Fruit fly (Drosophila melanogaster): Measurements from ENCODE around the gene CG4815.

CG4815 gene

DNA sequence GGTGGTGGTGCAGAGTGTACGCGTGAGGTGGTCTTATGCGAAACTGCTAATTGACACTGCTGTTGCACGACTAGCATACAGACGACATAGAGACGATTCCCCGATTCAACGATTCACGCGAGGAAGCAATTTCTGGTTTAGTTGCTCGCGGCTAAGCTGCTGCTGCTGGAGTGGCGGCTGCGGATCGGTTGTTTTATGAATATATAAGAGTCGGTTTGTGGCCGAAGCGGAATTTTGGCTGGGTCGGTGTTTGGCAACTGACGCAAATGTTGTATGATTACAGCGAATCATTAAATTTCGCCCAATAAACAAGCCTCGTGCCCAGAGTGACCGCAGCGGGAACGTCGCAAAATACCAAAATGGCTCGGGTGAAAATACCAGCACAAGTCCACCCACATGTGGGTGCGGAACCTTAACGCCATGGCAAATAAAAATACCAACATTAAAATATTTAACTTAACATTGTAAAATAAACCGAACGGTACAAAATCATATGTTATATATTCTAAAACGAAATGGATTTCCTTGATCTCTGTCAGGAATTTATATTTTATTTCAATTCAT, 42.8 kb downstream of the CG4815 start, which contains the start of gene mfrn (continued):
- TF ChIP-seq az2 (GFP tag; optimal IDR thresholded peaks at IDR 0.05): no peak
- TF ChIP-seq Hmr (GFP tag; optimal IDR thresholded peaks at IDR 0.05): no peak
- TF ChIP-seq CG34224 (GFP tag; IDR thresholded peaks at IDR 0.05; ENCODE audit: partially characterized antibody): peak; percentile 29; the same call in 1 of the 3 replicates
- no peak for TF ChIP-seq stc (GFP tag; IDR thresholded peaks at IDR 0.05)
- no peak for TF ChIP-seq CG5180 (GFP tag; optimal IDR thresholded peaks at IDR 0.05)
- TF ChIP-seq gcm (GFP tag; optimal IDR thresholded peaks at IDR 0.05): no peak
- no peak for TF ChIP-seq mam (GFP tag; optimal IDR thresholded peaks at IDR 0.05)
- no peak for TF ChIP-seq Chrac-16 (GFP tag; optimal IDR thresholded peaks at IDR 0.05)
- no peak for TF ChIP-seq Abd-B (GFP tag; optimal IDR thresholded peaks at IDR 0.05)
- TF ChIP-seq scrt (GFP tag; optimal IDR thresholded peaks at IDR 0.05): no peak
- no peak for TF ChIP-seq ssp (GFP tag; IDR thresholded peaks at IDR 0.05)
- TF ChIP-seq CG2202 (tag; optimal IDR thresholded peaks at IDR 0.05): no peak
- no peak for TF ChIP-seq usp (GFP tag; optimal IDR thresholded peaks at IDR 0.05)
- TF ChIP-seq Ptx1 (GFP tag; IDR thresholded peaks at IDR 0.05): no peak
- no peak for TF ChIP-seq nau (GFP tag; optimal IDR thresholded peaks at IDR 0.05)
- TF ChIP-seq CG6654 (GFP tag; optimal IDR thresholded peaks at IDR 0.05): no peak
- TF ChIP-seq CG16815 (GFP tag; optimal IDR thresholded peaks at IDR 0.05): no peak
- TF ChIP-seq bigmax (GFP tag; optimal IDR thresholded peaks at IDR 0.05): no peak
- TF ChIP-seq CG6254 (GFP tag; optimal IDR thresholded peaks at IDR 0.05): no peak
- peak; percentile 19; the same call in 1 of the 2 replicates for TF ChIP-seq inv (GFP tag; IDR thresholded peaks at IDR 0.05; ENCODE audit: partially characterized antibody)
- TF ChIP-seq CG4617 (GFP tag; optimal IDR thresholded peaks at IDR 0.05; ENCODE audit: borderline replicate concordance): peak; percentile 46
- no peak for TF ChIP-seq E2f2 (GFP tag; IDR thresholded peaks at IDR 0.05)
- no peak for TF ChIP-seq CG9727 (GFP tag; optimal IDR thresholded peaks at IDR 0.05)
- TF ChIP-seq h (optimal IDR thresholded peaks at IDR 0.05): no peak

dm6 chr3R:27946555-27947204, 43.9 kb downstream of the CG4815 start:
- TF ChIP-seq CG9876 (GFP tag; optimal IDR thresholded peaks at IDR 0.05): no peak
- TF ChIP-seq ATbp (GFP tag; optimal IDR thresholded peaks at IDR 0.05): peak; percentile 71
- TF ChIP-seq Rx (GFP tag; IDR thresholded peaks at IDR 0.05): no peak
- TF ChIP-seq Dp (GFP tag; optimal IDR thresholded peaks at IDR 0.05): no peak
- TF ChIP-seq maf-S (GFP tag; optimal IDR thresholded peaks at IDR 0.05): no peak
- TF ChIP-seq GATAe (GFP tag; conservative IDR thresholded peaks at IDR 0.05): peak; percentile 71
- TF ChIP-seq nom (GFP tag; optimal IDR thresholded peaks at IDR 0.05): no peak
- TF ChIP-seq CG13424 (tag; optimal IDR thresholded peaks at IDR 0.05): peak; percentile 2
- no peak for TF ChIP-seq CG11696 (GFP tag; IDR thresholded peaks at IDR 0.05)
- no peak for TF ChIP-seq HmgZ (tag; optimal IDR thresholded peaks at IDR 0.05)
- TF ChIP-seq Med (GFP tag): peak; percentile 36
- TF ChIP-seq pzg (GFP tag; optimal IDR thresholded peaks at IDR 0.05): no peak
- no peak for TF ChIP-seq rib (GFP tag; IDR thresholded peaks at IDR 0.05)
- TF ChIP-seq CG10274 (GFP tag; optimal IDR thresholded peaks at IDR 0.05): no peak
- no peak for TF ChIP-seq HmgD (GFP tag; optimal IDR thresholded peaks at IDR 0.05)
- no peak for TF ChIP-seq bowl (GFP tag; IDR thresholded peaks at IDR 0.05)
- 0 out of 2 replicates have a peak, but pooled peaks have one; percentile 11 for TF ChIP-seq HLH3B (GFP tag; IDR thresholded peaks at IDR 0.05)
- no peak for TF ChIP-seq CG6683 (GFP tag; optimal IDR thresholded peaks at IDR 0.05)
- TF ChIP-seq twi (tag; optimal IDR thresholded peaks at IDR 0.05): peak; percentile 87
- TF ChIP-seq Bteb2 (GFP tag; optimal IDR thresholded peaks at IDR 0.05): no peak
- TF ChIP-seq CG10267 (tag; optimal IDR thresholded peaks at IDR 0.05): no peak
- TF ChIP-seq CG1647 (GFP tag; optimal IDR thresholded peaks at IDR 0.05): no peak
- peak; percentile 57 for TF ChIP-seq wek (GFP tag; optimal IDR thresholded peaks at IDR 0.05)
- TF ChIP-seq H2.0 (GFP tag; IDR thresholded peaks at IDR 0.05): no peak
- TF ChIP-seq CG8944 (GFP tag; optimal IDR thresholded peaks at IDR 0.05): no peak
- no peak for TF ChIP-seq shn (GFP tag; optimal IDR thresholded peaks at IDR 0.05)
